Worm (Caenorhabditis elegans): ENCODE results near the gene ZK1010.4.

The ZK1010.4 gene

ce11 chrIII:13030551-13030950, 49.7 kb downstream of the ZK1010.4 start, which contains the start of gene F14F7.7:
F14F7.7 (plus strand) TSS chrIII:13030904.
- TF ChIP-seq fkh-10 (GFP tag; optimal IDR thresholded peaks at IDR 0.05) (no peak), snpc-4 (tag; optimal IDR thresholded peaks at IDR 0.05) (no peak), elt-1 (tag; optimal IDR thresholded peaks at IDR 0.05) (no peak), skn-1 (tag; optimal IDR thresholded peaks at IDR 0.05) (no peak), mml-1 (tag; optimal IDR thresholded peaks at IDR 0.05) (no peak), egl-27 (tag; optimal IDR thresholded peaks at IDR 0.05) (no peak), unc-39 (tag; optimal IDR thresholded peaks at IDR 0.05) (no peak), fos-1 (tag; optimal IDR thresholded peaks at IDR 0.05) (no peak)

- no peak for TF ChIP-seq sea-2 (GFP tag; optimal IDR thresholded peaks at IDR 0.05)
- no peak for TF ChIP-seq fkh-10 (GFP tag; optimal IDR thresholded peaks at IDR 0.05)
- no peak for TF ChIP-seq egl-5 (tag; optimal IDR thresholded peaks at IDR 0.05)
- no peak for TF ChIP-seq fos-1 (tag; optimal IDR thresholded peaks at IDR 0.05)
- TF ChIP-seq nhr-25 (tag; optimal IDR thresholded peaks at IDR 0.05) = no peak
- TF ChIP-seq skn-1 (tag; optimal IDR thresholded peaks at IDR 0.05) = no peak
- TF ChIP-seq ZK546.5 (tag; optimal IDR thresholded peaks at IDR 0.05) = no peak
- no peak for TF ChIP-seq elt-2 (tag; optimal IDR thresholded peaks at IDR 0.05)
- TF ChIP-seq ceh-16 (tag; optimal IDR thresholded peaks at IDR 0.05) = no peak
Observed at ce11 chrIII:13031701-13032100, 50.8 kb downstream of the ZK1010.4 start, which contains the start of gene F14F7.5. F14F7.5 (plus strand) TSS chrIII:13032001.

- TF ChIP-seq ceh-9 (tag; optimal IDR thresholded peaks at IDR 0.05) (no peak), fos-1 (tag; optimal IDR thresholded peaks at IDR 0.05) (no peak), elt-1 (tag; optimal IDR thresholded peaks at IDR 0.05) (no peak), eor-1 (tag; optimal IDR thresholded peaks at IDR 0.05) (no peak), nhr-23 (tag; optimal IDR thresholded peaks at IDR 0.05) (no peak), skn-1 (tag; optimal IDR thresholded peaks at IDR 0.05) (no peak)
Observed at ce11 chrIII:13032429-13033018, 51.7 kb downstream of the ZK1010.4 start.
